Fruit fly (Drosophila melanogaster): ENCODE data around the gene CG8611.
A peak's percentile ranks its signal among the peaks of the same experiment; 100 is the strongest.

DNA sequence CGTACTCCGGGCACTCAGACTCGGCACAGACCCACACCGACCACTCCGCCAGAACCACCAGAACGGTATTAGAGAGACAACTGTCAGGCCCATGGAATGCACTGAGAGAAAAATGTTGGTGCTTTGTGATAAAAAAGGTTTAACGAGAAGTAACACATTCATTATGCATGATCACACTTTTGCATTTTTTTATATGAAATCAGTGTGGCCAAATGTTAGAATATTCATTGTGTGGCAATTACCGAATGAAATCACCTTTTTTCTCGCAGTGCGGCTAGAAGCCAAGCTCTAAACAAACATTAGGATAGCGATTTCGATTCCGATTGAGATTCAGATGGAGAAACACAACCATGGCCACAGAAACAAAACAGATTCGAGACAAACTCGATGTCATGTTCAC, 43.6 kb upstream of the CG8611 start:
- TF ChIP-seq spab (GFP tag; optimal IDR thresholded peaks at IDR 0.05) (no peak), CG6854 (GFP tag; optimal IDR thresholded peaks at IDR 0.05) (no peak), dsx (GFP tag; optimal IDR thresholded peaks at IDR 0.05; ENCODE audit: poor library complexity, severe bottlenecking) (no peak), Lpt (GFP tag; optimal IDR thresholded peaks at IDR 0.05) (peak; percentile 5), Ets96B (tag; optimal IDR thresholded peaks at IDR 0.05) (no peak), Gug (GFP tag; IDR thresholded peaks at IDR 0.05) (no peak), Blimp-1 (GFP tag; optimal IDR thresholded peaks at IDR 0.05) (no peak), Sox102F (GFP tag; optimal IDR thresholded peaks at IDR 0.05) (no peak)

Measured in whole organism, prepupa.